Fruit fly (Drosophila melanogaster) whole organism, wandering third instar larva: ENCODE results near the gene REG.
"Not testable (repeated sequence)": the region's sequence is repeated elsewhere in the genome, so short reads cannot be mapped to it uniquely, and the experiment has no call there.

Experiments
- Abd-B ChIP-seq: fragments of >200 bp; optimal IDR thresholded peaks from 2 replicates; lab custom pipeline; 2017; ENCODE audit warnings: missing biosample characterization, missing genetic modification characterization
- CG32264 ChIP-seq: fragments of 200-800 bp; sonication (Bioruptor generic); optimal IDR thresholded peaks from 2 replicates; lab custom pipeline; 2016; ENCODE audit warnings: missing biosample characterization, missing genetic modification characterization
- CrebA ChIP-seq: fragments of 200-800 bp; sonication (Bioruptor generic); optimal IDR thresholded peaks from 2 replicates; lab custom pipeline; 2016; ENCODE audit warnings: missing biosample characterization, mild to moderate bottlenecking, missing genetic modification characterization, borderline replicate concordance
- Dif ChIP-seq: fragments of 200-275, 200-300 bp; sonication (Bioruptor generic); optimal IDR thresholded peaks from 2 replicates; lab custom pipeline; 2018; ENCODE audit warnings: missing biosample characterization, missing genetic modification characterization; ENCODE audit not compliant: partially characterized antibody
- GATAd ChIP-seq: sonication (Bioruptor generic); optimal IDR thresholded peaks from 2 replicates; lab custom pipeline; 2016; ENCODE audit warnings: missing biosample characterization, missing genetic modification characterization
- HLH106 ChIP-seq: fragments of 200-800 bp; optimal IDR thresholded peaks from 3 replicates; lab custom pipeline; 2019; ENCODE audit warnings: missing biosample characterization, mild to moderate bottlenecking, missing genetic modification characterization, moderate library complexity
- Hnf4 ChIP-seq: fragments of 200-800 bp; sonication (Bioruptor generic); optimal IDR thresholded peaks from 2 replicates; lab custom pipeline; 2016; ENCODE audit warnings: missing biosample characterization, mild to moderate bottlenecking, missing genetic modification characterization
- Hr78 ChIP-seq: fragments of >200 bp; optimal IDR thresholded peaks from 2 replicates; lab custom pipeline; 2017; ENCODE audit warnings: missing biosample characterization, missing genetic modification characterization
- Hr83 ChIP-seq: fragments of 200-300 bp; sonication (Bioruptor generic); optimal IDR thresholded peaks from 2 replicates; lab custom pipeline; 2016; ENCODE audit warnings: missing biosample characterization, mild to moderate bottlenecking, missing genetic modification characterization, moderate library complexity; ENCODE audit not compliant: poor library complexity, severe bottlenecking
- Jra ChIP-seq: sonication (Bioruptor generic); optimal IDR thresholded peaks from 2 replicates; lab custom pipeline; 2016; ENCODE audit warnings: missing biosample characterization, missing genetic modification characterization
- Mio ChIP-seq: sonication (Bioruptor generic); optimal IDR thresholded peaks from 2 replicates; lab custom pipeline; 2016; ENCODE audit warnings: missing biosample characterization, missing genetic modification characterization
- Myc ChIP-seq: fragments of >200 bp; optimal IDR thresholded peaks from 2 replicates; lab custom pipeline; 2017
- N ChIP-seq: fragments of >200 bp; optimal IDR thresholded peaks from 2 replicates; lab custom pipeline; 2018; ENCODE audit warnings: missing biosample characterization, missing external identifiers, missing genetic modification characterization
- OdsH ChIP-seq: fragments of 200-800 bp; sonication (Bioruptor generic); optimal IDR thresholded peaks from 2 replicates; lab custom pipeline; 2016; ENCODE audit warnings: missing biosample characterization, mild to moderate bottlenecking, missing genetic modification characterization
- Rel ChIP-seq, 2 experiments: fragments of 200-800 bp; sonication (Bioruptor generic) in 1 of 2; optimal IDR thresholded peaks; 2 replicates in 1 of 2; 3 replicates in 1 of 2; lab custom pipeline; 2016 to 2019; ENCODE audit warnings: mild to moderate bottlenecking in 2 of 2, missing biosample characterization in 2 of 2, missing genetic modification characterization in 2 of 2, moderate library complexity in 1 of 2
- Sp1 ChIP-seq: fragments of 200-800 bp; sonication (Bioruptor generic); optimal IDR thresholded peaks from 3 replicates; lab custom pipeline; 2019; ENCODE audit warnings: missing biosample characterization, mild to moderate bottlenecking, missing genetic modification characterization, moderate library complexity
- Vsx2 ChIP-seq: fragments of 200-300, 225-300 bp; sonication (Bioruptor generic); optimal IDR thresholded peaks from 2 replicates; lab custom pipeline; 2018; ENCODE audit warnings: missing biosample characterization, missing genetic modification characterization; ENCODE audit not compliant: partially characterized antibody
- br ChIP-seq: fragments of 200-800 bp; sonication (Bioruptor generic); optimal IDR thresholded peaks from 2 replicates; lab custom pipeline; 2016; ENCODE audit warnings: missing biosample characterization, missing genetic modification characterization
- dl ChIP-seq, 2 experiments: fragments of 175-275, 200-275 bp in 1 of 2; fragments of 200-275 bp in 1 of 2; sonication (Bioruptor generic); optimal IDR thresholded peaks; lab custom pipeline; 2018; ENCODE audit warnings: mild to moderate bottlenecking in 2 of 2, missing biosample characterization in 2 of 2, missing genetic modification characterization in 2 of 2, moderate library complexity in 2 of 2; ENCODE audit not compliant: partially characterized antibody in 2 of 2, insufficient read depth in 1 of 2
- dmrt93B ChIP-seq: fragments of 200-800 bp; sonication (Bioruptor generic); optimal IDR thresholded peaks from 2 replicates; lab custom pipeline; 2018; ENCODE audit warnings: missing biosample characterization, mild to moderate bottlenecking, missing genetic modification characterization
- dsf ChIP-seq: sonication (Bioruptor generic); optimal IDR thresholded peaks from 2 replicates; lab custom pipeline; 2016; ENCODE audit warnings: missing biosample characterization, missing genetic modification characterization, borderline replicate concordance
- ey ChIP-seq: fragments of 200-800 bp; sonication (Bioruptor generic); optimal IDR thresholded peaks from 2 replicates; lab custom pipeline; 2016; ENCODE audit warnings: missing biosample characterization, missing genetic modification characterization
- foxo ChIP-seq, 2 experiments: fragments of 200-800 bp; sonication (Bioruptor generic); optimal IDR thresholded peaks; 2 replicates in 1 of 2; 3 replicates in 1 of 2; lab custom pipeline; 2016 to 2017; ENCODE audit warnings: missing biosample characterization in 2 of 2, missing genetic modification characterization in 2 of 2
- fru ChIP-seq: fragments of 200-800 bp; sonication (Bioruptor generic); optimal IDR thresholded peaks from 3 replicates; lab custom pipeline; 2016; ENCODE audit warnings: missing biosample characterization, mild to moderate bottlenecking, missing genetic modification characterization
- h ChIP-seq: fragments of 200-800 bp; sonication (Bioruptor generic); optimal IDR thresholded peaks from 3 replicates; lab custom pipeline; 2016; ENCODE audit warnings: missing biosample characterization, mild to moderate bottlenecking, missing genetic modification characterization
- jim ChIP-seq: fragments of 175-275, 200-325 bp; sonication (Bioruptor generic); optimal IDR thresholded peaks from 2 replicates; lab custom pipeline; 2016; ENCODE audit warnings: missing biosample characterization, mild to moderate bottlenecking, missing genetic modification characterization
- lola ChIP-seq: fragments of >200 bp; optimal IDR thresholded peaks from 2 replicates; lab custom pipeline; 2017; ENCODE audit warnings: missing biosample characterization, missing genetic modification characterization
- pan ChIP-seq: fragments of >200 bp; optimal IDR thresholded peaks from 2 replicates; lab custom pipeline; 2017
- psq ChIP-seq: fragments of 200-800 bp; sonication (Bioruptor generic); optimal IDR thresholded peaks from 3 replicates; lab custom pipeline; 2017; ENCODE audit warnings: missing biosample characterization, mild to moderate bottlenecking, missing genetic modification characterization, moderate library complexity
- rgr ChIP-seq: fragments of 200-800 bp; sonication (Bioruptor generic); optimal IDR thresholded peaks from 3 replicates; lab custom pipeline; 2016; ENCODE audit warnings: missing biosample characterization, mild to moderate bottlenecking, missing genetic modification characterization
- sv ChIP-seq: fragments of 200-800 bp; sonication (Bioruptor generic); optimal IDR thresholded peaks from 3 replicates; lab custom pipeline; 2016; ENCODE audit warnings: missing biosample characterization, missing genetic modification characterization
- usp ChIP-seq: fragments of >200 bp; optimal IDR thresholded peaks from 2 replicates; lab custom pipeline; 2017; ENCODE audit warnings: missing biosample characterization, missing genetic modification characterization
- woc ChIP-seq: sonication (Bioruptor generic); optimal IDR thresholded peaks from 2 replicates; lab custom pipeline; 2016; ENCODE audit warnings: missing biosample characterization, mild to moderate bottlenecking, missing genetic modification characterization

The REG gene

dm6 chrX:13212138-13212481 lies at the start of gene REG:
TSS of gene REG (plus strand) at chrX:13212325.
- TF ChIP-seq N, result no peak
- TF ChIP-seq jim (GFP tag; lab: Kevin White, UChicago), result no peak
- TF ChIP-seq rgr (GFP tag; lab: Kevin White, UChicago), result no peak
- no peak for TF ChIP-seq OdsH (GFP tag; lab: Kevin White, UChicago)
- no peak for TF ChIP-seq psq
- TF ChIP-seq HLH106 (tag; lab: Kevin White, UChicago), result no peak
- TF ChIP-seq Abd-B (GFP tag; lab: Kevin White, UChicago), result no peak
- no peak for TF ChIP-seq Sp1 (GFP tag; lab: Kevin White, UChicago)
- TF ChIP-seq GATAd (GFP tag; lab: Kevin White, UChicago), result no peak
- TF ChIP-seq Vsx2, result no peak
- TF ChIP-seq Hnf4 (GFP tag; lab: Kevin White, UChicago), result no peak
- TF ChIP-seq woc, result no peak
- no peak for TF ChIP-seq dsf
- TF ChIP-seq br (GFP tag; lab: Kevin White, UChicago), result no peak
- no peak for TF ChIP-seq dmrt93B (GFP tag; lab: Kevin White, UChicago)
- TF ChIP-seq Dif (GFP tag; lab: Kevin White, UChicago), result no peak
- no peak for TF ChIP-seq sv (GFP tag; lab: Kevin White, UChicago)
- no peak for TF ChIP-seq ey (GFP tag; lab: Kevin White, UChicago)
- no peak for TF ChIP-seq Hr78 (GFP tag; lab: Kevin White, UChicago)
- TF ChIP-seq, all 38 proteins: peak for 0

- no peak for TF ChIP-seq Jra (GFP tag; lab: Kevin White, UChicago)
- no peak for TF ChIP-seq lola (GFP tag; lab: Kevin White, UChicago)
- TF ChIP-seq woc, result no peak
- TF ChIP-seq br (GFP tag; lab: Kevin White, UChicago), result no peak
- no peak for TF ChIP-seq dsf
- TF ChIP-seq Hr78 (GFP tag; lab: Kevin White, UChicago), result no peak
- TF ChIP-seq foxo (GFP tag; optimal IDR thresholded peaks at IDR 0.05; lab: Kevin White, UChicago), result no peak
Observed at dm6 chrX:13172865-13173264, 39.3 kb upstream of the REG start.

- TF ChIP-seq usp (GFP tag; lab: Kevin White, UChicago); Vsx2; pan: not testable (repeated sequence)
Observed at dm6 chrX:13177720-13178119, 34.4 kb upstream of the REG start, which contains the start of gene CG32640. TSS of gene CG32640 (plus strand) at chrX:13178005.

dm6 chrX:13184178-13184577 lies 27.9 kb upstream of the REG start, which contains the start of gene CG32641:
TSS of gene CG32641 (plus strand) at chrX:13184478.
- TF ChIP-seq foxo (GFP tag; optimal IDR thresholded peaks at IDR 0.05; lab: Kevin White, UChicago); Vsx2; pan: not testable (repeated sequence)
- TF ChIP-seq, all 38 proteins: peak for 0; not testable (repeated sequence) for 38

- TF ChIP-seq jim (GFP tag; lab: Kevin White, UChicago) (no peak), Mio (GFP tag; lab: Kevin White, UChicago) (no peak), CG32264 (no peak), Hr83 (no peak)
- TF ChIP-seq, all 38 proteins: peak for 0
Observed at dm6 chrX:13189032-13189431, 23.1 kb upstream of the REG start, which contains the start of gene Lgr4. TSS of gene Lgr4 (minus strand) at chrX:13189164.

- TF ChIP-seq h (GFP tag; lab: Kevin White, UChicago) (no peak), CrebA (no peak), CG32264 (no peak)
Observed at dm6 chrX:13191783-13192182, 20.3 kb upstream of the REG start, which contains the start of gene CG12723. TSS of gene CG12723 (minus strand) at chrX:13191883.

- TF ChIP-seq dmrt93B (GFP tag; lab: Kevin White, UChicago) (no peak), ey (GFP tag; lab: Kevin White, UChicago) (no peak), psq (no peak), Rel (GFP tag; optimal IDR thresholded peaks at IDR 0.05; lab: Kevin White, UChicago) (no peak), Rel (tag; optimal IDR thresholded peaks at IDR 0.05; lab: Kevin White, UChicago) (no peak), h (GFP tag; lab: Kevin White, UChicago) (no peak), Myc (no peak), OdsH (GFP tag; lab: Kevin White, UChicago) (no peak), usp (GFP tag; lab: Kevin White, UChicago) (no peak), Mio (GFP tag; lab: Kevin White, UChicago) (no peak), woc (no peak), foxo (GFP tag; optimal IDR thresholded peaks at IDR 0.05; lab: Kevin White, UChicago) (no peak), rgr (GFP tag; lab: Kevin White, UChicago) (no peak), br (GFP tag; lab: Kevin White, UChicago) (no peak), lola (GFP tag; lab: Kevin White, UChicago) (no peak), dl (GFP tag; optimal IDR thresholded peaks at IDR 0.05; lab: Kevin White, UChicago; ENCODE audit: insufficient read depth in 1 of 2, partially characterized antibody in 2 of 2) (no peak), fru (GFP tag; lab: Kevin White, UChicago) (no peak), CrebA (no peak), jim (GFP tag; lab: Kevin White, UChicago) (no peak), sv (GFP tag; lab: Kevin White, UChicago) (no peak)
Observed at dm6 chrX:13192239-13192638, 19.9 kb upstream of the REG start.
